Worm (Caenorhabditis elegans) whole organism, mixed stage, embryonic: Measurements from ENCODE around the gene K06H7.2.

Source experiments
- blmp-1 ChIP-seq: fragments of 150-350 bp; optimal IDR thresholded peaks from 2 replicates; lab custom pipeline; 2014; ENCODE audit warnings: missing biosample characterization, missing genetic modification characterization
- ceh-39 ChIP-seq: fragments of 150-350 bp; optimal IDR thresholded peaks from 2 replicates; lab custom pipeline; 2014; ENCODE audit warnings: missing biosample characterization, missing genetic modification characterization
- ceh-43 ChIP-seq: fragments of 200-800 bp; sonication (Bioruptor generic); optimal IDR thresholded peaks from 2 replicates; lab custom pipeline; 2018; ENCODE audit warnings: mild to moderate bottlenecking, missing genetic modification characterization, moderate library complexity, missing compliant biosample characterization
- ces-1 ChIP-seq: fragments of 150-350 bp; optimal IDR thresholded peaks from 2 replicates; lab custom pipeline; 2014; ENCODE audit warnings: missing biosample characterization, missing genetic modification reagents, missing genetic modification characterization
- cnd-1 ChIP-seq: fragments of 200-800 bp; sonication (Bioruptor generic); optimal IDR thresholded peaks from 2 replicates; lab custom pipeline; 2018; ENCODE audit warnings: mild to moderate bottlenecking, missing genetic modification characterization, missing compliant biosample characterization
- drap-1 ChIP-seq: fragments of 200-800 bp; sonication (Bioruptor generic); optimal IDR thresholded peaks from 3 replicates; lab custom pipeline; 2018; ENCODE audit warnings: mild to moderate bottlenecking, missing genetic modification characterization, missing compliant biosample characterization
- elt-3 ChIP-seq: fragments of 150-350 bp; optimal IDR thresholded peaks from 2 replicates; lab custom pipeline; 2014; ENCODE audit warnings: missing biosample characterization, missing genetic modification characterization
- flh-1 ChIP-seq: fragments of 200-800 bp; sonication (Bioruptor generic); optimal IDR thresholded peaks from 2 replicates; lab custom pipeline; 2018; ENCODE audit warnings: mild to moderate bottlenecking, missing genetic modification characterization, moderate library complexity, missing compliant biosample characterization
- hlh-1 ChIP-seq: fragments of 150-350 bp; optimal IDR thresholded peaks from 2 replicates; lab custom pipeline; 2014; ENCODE audit warnings: missing biosample characterization, missing genetic modification reagents, missing genetic modification characterization
- lin-13 ChIP-seq: fragments of 150-350 bp; optimal IDR thresholded peaks from 2 replicates; lab custom pipeline; 2014; ENCODE audit warnings: missing biosample characterization, missing genetic modification characterization
- lin-32 ChIP-seq: fragments of 200-800 bp; sonication (Bioruptor generic); optimal IDR thresholded peaks from 2 replicates; lab custom pipeline; 2018; ENCODE audit warnings: mild to moderate bottlenecking, missing genetic modification characterization, missing compliant biosample characterization
- lsy-2 ChIP-seq: fragments of 150-350 bp; optimal IDR thresholded peaks from 2 replicates; lab custom pipeline; 2014; ENCODE audit warnings: missing biosample characterization, missing genetic modification characterization
- mep-1 ChIP-seq: fragments of 150-350 bp; optimal IDR thresholded peaks from 2 replicates; lab custom pipeline; 2017; ENCODE audit warnings: missing biosample characterization, missing genetic modification reagents, missing genetic modification characterization, inconsistent platforms
- mls-2 ChIP-seq: sonication (generic microtip); optimal IDR thresholded peaks from 2 replicates; lab custom pipeline; 2016; ENCODE audit warnings: mild to moderate bottlenecking, missing genetic modification characterization, moderate library complexity, missing compliant biosample characterization
- nhr-12 ChIP-seq: fragments of 150-350 bp; optimal IDR thresholded peaks from 2 replicates; lab custom pipeline; 2014; ENCODE audit warnings: missing biosample characterization, missing genetic modification characterization
- nhr-2 ChIP-seq: fragments of 150-350 bp; optimal IDR thresholded peaks from 2 replicates; lab custom pipeline; 2014; ENCODE audit warnings: missing biosample characterization, missing genetic modification characterization
- nhr-237 ChIP-seq: fragments of 150-350 bp; optimal IDR thresholded peaks from 2 replicates; lab custom pipeline; 2014; ENCODE audit warnings: missing biosample characterization, missing genetic modification characterization
- nhr-28 ChIP-seq: fragments of 150-350 bp; optimal IDR thresholded peaks from 2 replicates; lab custom pipeline; 2014; ENCODE audit warnings: missing biosample characterization, missing genetic modification characterization
- nhr-76 ChIP-seq: sonication (generic microtip); optimal IDR thresholded peaks from 2 replicates; lab custom pipeline; 2017; ENCODE audit warnings: missing biosample characterization, missing genetic modification characterization
- pha-4 ChIP-seq: fragments of 150-350 bp; optimal IDR thresholded peaks from 2 replicates; lab custom pipeline; 2018; ENCODE audit warnings: missing biosample characterization, missing genetic modification reagents, missing genetic modification characterization
- sem-2 ChIP-seq: fragments of 200-800 bp; sonication (Bioruptor generic); optimal IDR thresholded peaks from 2 replicates; lab custom pipeline; 2018; ENCODE audit warnings: mild to moderate bottlenecking, missing genetic modification characterization, missing compliant biosample characterization
- snpc-4 ChIP-seq: fragments of 150-350 bp; optimal IDR thresholded peaks from 2 replicates; lab custom pipeline; 2014; ENCODE audit warnings: missing biosample characterization, missing genetic modification characterization
- sptf-1 ChIP-seq: sonication (generic microtip); optimal IDR thresholded peaks from 2 replicates; lab custom pipeline; 2017; ENCODE audit warnings: mild to moderate bottlenecking, missing genetic modification characterization, moderate library complexity, missing compliant biosample characterization
- tbx-8 ChIP-seq: fragments of 200-800 bp; sonication (Bioruptor generic); optimal IDR thresholded peaks from 2 replicates; lab custom pipeline; 2018; ENCODE audit warnings: mild to moderate bottlenecking, missing genetic modification characterization, moderate library complexity, missing compliant biosample characterization
- unc-120 ChIP-seq: sonication (generic microtip); optimal IDR thresholded peaks from 2 replicates; lab custom pipeline; 2017; ENCODE audit warnings: missing genetic modification characterization, missing compliant biosample characterization; ENCODE audit not compliant: poor library complexity, severe bottlenecking
- unc-39 ChIP-seq: fragments of 150-350 bp; optimal IDR thresholded peaks from 2 replicates; lab custom pipeline; 2014; ENCODE audit warnings: missing biosample characterization, missing genetic modification characterization
- zip-8 ChIP-seq: fragments of 150-350 bp; optimal IDR thresholded peaks from 2 replicates; lab custom pipeline; 2014; ENCODE audit warnings: missing biosample characterization, missing genetic modification characterization
- ztf-11 ChIP-seq: fragments of 150-350 bp; optimal IDR thresholded peaks from 2 replicates; lab custom pipeline; 2014; ENCODE audit warnings: missing biosample characterization, missing genetic modification characterization

Gene K06H7.2

ce11 chrIII:8044717-8045116 is 48.7 kb upstream of the K06H7.2 start, which contains the start of gene spcs-3:
Gene spcs-3 (plus strand): TSS chrIII:8045017.
- TF ChIP-seq sptf-1 (tag; lab: Kevin White, UChicago) = no peak
- no peak for TF ChIP-seq pha-4 (tag; lab: Kevin White, UChicago)
- no peak for TF ChIP-seq ceh-39 (tag; lab: Kevin White, UChicago)
- TF ChIP-seq sem-2 (GFP tag; lab: Kevin White, UChicago) = no peak
- TF ChIP-seq lin-13 (tag; lab: Kevin White, UChicago) = no peak
- TF ChIP-seq cnd-1 (tag; lab: Kevin White, UChicago) = no peak
- no peak for TF ChIP-seq nhr-2
- no peak for TF ChIP-seq nhr-237 (tag; lab: Kevin White, UChicago)
- TF ChIP-seq, all 35 proteins: peak for 0

ce11 chrIII:8045734-8046133 is 47.6 kb upstream of the K06H7.2 start, which contains the start of gene K12H4.3:
Gene K12H4.3 (plus strand): TSS chrIII:8046034.
- TF ChIP-seq nhr-12 (tag; lab: Kevin White, UChicago) (no peak), lin-32 (no peak), elt-3 (tag; lab: Kevin White, UChicago) (no peak), lin-13 (tag; lab: Kevin White, UChicago) (no peak)

- TF ChIP-seq tbx-8 (GFP tag; lab: Kevin White, UChicago) (no peak), sptf-1 (tag; lab: Kevin White, UChicago) (no peak), elt-3 (tag; lab: Kevin White, UChicago) (no peak), blmp-1 (tag; lab: Kevin White, UChicago) (no peak), flh-1 (GFP tag; lab: Kevin White, UChicago) (no peak), ceh-43 (no peak), unc-120 (no peak), ces-1 (GFP tag; lab: Kevin White, UChicago) (no peak), cnd-1 (tag; lab: Kevin White, UChicago) (no peak), nhr-28 (no peak), hlh-1 (tag; lab: Kevin White, UChicago) (no peak), lsy-2 (tag; lab: Kevin White, UChicago) (no peak), pha-4 (tag; lab: Kevin White, UChicago) (no peak), snpc-4 (tag; lab: Kevin White, UChicago) (no peak), unc-39 (no peak)
- TF ChIP-seq, all 35 proteins: peak for 0
These were observed 46.0 kb upstream of the K06H7.2 start, which contains the start of gene K12H4.2 for ce11 chrIII:8047412-8047811. Gene K12H4.2 (plus strand): TSS chrIII:8047712.

- TF ChIP-seq mep-1 (tag; lab: Kevin White, UChicago) (no peak), elt-3 (tag; lab: Kevin White, UChicago) (no peak), drap-1 (GFP tag; lab: Kevin White, UChicago) (no peak), zip-8 (tag; lab: Kevin White, UChicago) (no peak), unc-39 (no peak), ztf-11 (tag; lab: Kevin White, UChicago) (no peak), pha-4 (tag; lab: Kevin White, UChicago) (no peak), nhr-2 (no peak), nhr-76 (tag; lab: Kevin White, UChicago) (no peak), mls-2 (tag; lab: Kevin White, UChicago) (no peak), lin-32 (no peak), tbx-8 (GFP tag; lab: Kevin White, UChicago) (no peak)
These were observed 42.4 kb upstream of the K06H7.2 start, which contains the start of gene K12H4.7 for ce11 chrIII:8050944-8051343. Gene K12H4.7 (minus strand): TSS chrIII:8051081.

- TF ChIP-seq mls-2 (tag; lab: Kevin White, UChicago) (no peak), sptf-1 (tag; lab: Kevin White, UChicago) (no peak), zip-8 (tag; lab: Kevin White, UChicago) (peak; percentile 98), snpc-4 (tag; lab: Kevin White, UChicago) (no peak)
These were observed 41.5 kb upstream of the K06H7.2 start for ce11 chrIII:8051838-8052237.

- TF ChIP-seq flh-1 (GFP tag; lab: Kevin White, UChicago) (no peak), mep-1 (tag; lab: Kevin White, UChicago) (no peak), lsy-2 (tag; lab: Kevin White, UChicago) (no peak), nhr-2 (no peak), lin-13 (tag; lab: Kevin White, UChicago) (no peak)
These were observed 32.3 kb upstream of the K06H7.2 start for ce11 chrIII:8061114-8061513.
